Fruit fly (Drosophila melanogaster) whole organism, prepupa: Measurements from ENCODE around the gene CG43072.

Source experiments
- Blimp-1 ChIP-seq: fragments of 200-800 bp; sonication (Bioruptor generic); optimal IDR thresholded peaks from 3 replicates; lab custom pipeline; 2017; ENCODE audit warnings: missing biosample characterization, missing genetic modification characterization, mild to moderate bottlenecking, moderate library complexity, missing genetic modification reagents
- CG10669 ChIP-seq: fragments of 200-800 bp; sonication (Bioruptor generic); optimal IDR thresholded peaks from 3 replicates; lab custom pipeline; 2018; ENCODE audit warnings: missing biosample characterization, mild to moderate bottlenecking, missing genetic modification characterization, moderate library complexity
- CG11294 ChIP-seq: fragments of 200-800 bp; sonication (Bioruptor generic); IDR thresholded peaks from 2 replicates; pipeline ENCODE4 v1.3.6; 2022; ENCODE audit warnings: missing biosample characterization, missing genetic modification characterization
- CG11762 ChIP-seq: fragments of 200-800 bp; sonication (Bioruptor generic); optimal IDR thresholded peaks from 3 replicates; lab custom pipeline; 2016; ENCODE audit warnings: missing biosample characterization, missing genetic modification characterization; ENCODE audit not compliant: insufficient read depth
- CG11902 ChIP-seq: fragments of 200-800 bp; sonication (Bioruptor generic); optimal IDR thresholded peaks from 3 replicates; lab custom pipeline; 2016; ENCODE audit warnings: missing biosample characterization, missing genetic modification characterization
- CG15336 ChIP-seq: fragments of 200-800 bp; sonication (Bioruptor generic); IDR thresholded peaks from 2 replicates; pipeline ENCODE4 v1.3.6; 2022; ENCODE audit warnings: missing biosample characterization, missing genetic modification characterization
- CG1621 ChIP-seq: fragments of 200-800 bp; sonication (Bioruptor generic); optimal IDR thresholded peaks from 3 replicates; lab custom pipeline; 2018; ENCODE audit warnings: missing biosample characterization, mild to moderate bottlenecking, missing genetic modification characterization
- CG31627 ChIP-seq: fragments of 200-800 bp; sonication (Bioruptor generic); optimal IDR thresholded peaks from 3 replicates; lab custom pipeline; 2016; ENCODE audit warnings: missing biosample characterization, missing genetic modification characterization
- CG32006 ChIP-seq: fragments of 200-800 bp; sonication (Bioruptor generic); optimal IDR thresholded peaks from 3 replicates; lab custom pipeline; 2017; ENCODE audit warnings: missing biosample characterization, mild to moderate bottlenecking, missing genetic modification characterization
- CG34406 ChIP-seq: fragments of 200-800 bp; sonication (Bioruptor generic); optimal IDR thresholded peaks from 3 replicates; lab custom pipeline; 2016; ENCODE audit warnings: missing biosample characterization, missing genetic modification characterization
- CG4318 ChIP-seq: fragments of 200-800 bp; sonication (Bioruptor generic); optimal IDR thresholded peaks from 3 replicates; lab custom pipeline; 2017; ENCODE audit warnings: missing biosample characterization, mild to moderate bottlenecking, missing genetic modification characterization
- CG6163 ChIP-seq: fragments of 200-800 bp; sonication (Bioruptor generic); IDR thresholded peaks from 3 replicates; pipeline ENCODE4 v1.3.6; 2022; ENCODE audit warnings: missing biosample characterization, missing genetic modification characterization
- CG6792 ChIP-seq: fragments of 200-800 bp; sonication (Bioruptor generic); optimal IDR thresholded peaks from 3 replicates; lab custom pipeline; 2016; ENCODE audit warnings: missing biosample characterization, missing genetic modification characterization
- CG6854 ChIP-seq: fragments of 200-800 bp; sonication (Bioruptor generic); optimal IDR thresholded peaks from 2 replicates; lab custom pipeline; 2017; ENCODE audit warnings: missing biosample characterization, mild to moderate bottlenecking, missing genetic modification characterization
- CG7368 ChIP-seq: fragments of 200-800 bp; sonication (Bioruptor generic); optimal IDR thresholded peaks from 3 replicates; lab custom pipeline; 2016; ENCODE audit warnings: missing biosample characterization, missing genetic modification characterization
- CG8632 ChIP-seq: fragments of 200-800 bp; sonication (Bioruptor generic); optimal IDR thresholded peaks from 3 replicates; lab custom pipeline; 2016; ENCODE audit warnings: missing biosample characterization, missing genetic modification characterization
- CG9139 ChIP-seq: fragments of 200-800 bp; sonication (Bioruptor generic); optimal IDR thresholded peaks from 3 replicates; lab custom pipeline; 2017; ENCODE audit warnings: missing biosample characterization, mild to moderate bottlenecking, missing genetic modification characterization
- Eip78C ChIP-seq: fragments of 200-800 bp; sonication (Bioruptor generic); peaks from one replicate; lab custom pipeline; 2016; ENCODE audit warnings: missing biosample characterization, missing genetic modification characterization
- Eip93F ChIP-seq: fragments of 200-800 bp; sonication (Bioruptor generic); optimal IDR thresholded peaks from 2 replicates; lab custom pipeline; 2016; ENCODE audit warnings: missing biosample characterization, mild to moderate bottlenecking, missing genetic modification characterization
- Ets21C ChIP-seq: fragments of 200-800 bp; sonication (Bioruptor generic); optimal IDR thresholded peaks from 3 replicates; lab custom pipeline; 2016; ENCODE audit warnings: missing biosample characterization, missing genetic modification characterization
- Hr38 ChIP-seq: sonication (Bioruptor generic); optimal IDR thresholded peaks from 2 replicates; lab custom pipeline; 2016; ENCODE audit warnings: missing biosample characterization, missing genetic modification characterization
- Hr39 ChIP-seq: fragments of 200-800 bp; sonication (Bioruptor generic); optimal IDR thresholded peaks from 2 replicates; lab custom pipeline; 2016; ENCODE audit warnings: missing biosample characterization, missing genetic modification characterization
- Hr4 ChIP-seq: fragments of 200-800 bp; sonication (Bioruptor generic); optimal IDR thresholded peaks from 3 replicates; lab custom pipeline; 2016; ENCODE audit warnings: missing biosample characterization, missing genetic modification characterization
- Lpt ChIP-seq: fragments of 200-800 bp; sonication (Bioruptor generic); optimal IDR thresholded peaks from 3 replicates; lab custom pipeline; 2016; ENCODE audit warnings: missing biosample characterization, missing genetic modification characterization
- OdsH ChIP-seq: fragments of 200-800 bp; sonication (Bioruptor generic); optimal IDR thresholded peaks from 3 replicates; lab custom pipeline; 2016; ENCODE audit warnings: missing biosample characterization, missing genetic modification characterization
- Smox ChIP-seq: fragments of 200-800 bp; sonication (Bioruptor generic); optimal IDR thresholded peaks from 3 replicates; lab custom pipeline; 2016; ENCODE audit warnings: missing biosample characterization, missing genetic modification characterization
- Sox102F ChIP-seq: fragments of 200-800 bp; sonication (Bioruptor generic); optimal IDR thresholded peaks from 2 replicates; lab custom pipeline; 2016; ENCODE audit warnings: missing biosample characterization, mild to moderate bottlenecking, missing genetic modification characterization
- Sox14 ChIP-seq: fragments of 200-800 bp; sonication (Bioruptor generic); optimal IDR thresholded peaks from 3 replicates; lab custom pipeline; 2016; ENCODE audit warnings: missing biosample characterization, missing genetic modification characterization
- Sox15 ChIP-seq: fragments of 200-800 bp; sonication (Bioruptor generic); optimal IDR thresholded peaks from 3 replicates; lab custom pipeline; 2016; ENCODE audit warnings: missing biosample characterization, missing genetic modification characterization
- acj6 ChIP-seq: fragments of 200-800 bp; sonication (Bioruptor generic); optimal IDR thresholded peaks from 3 replicates; lab custom pipeline; 2016; ENCODE audit warnings: missing biosample characterization, missing genetic modification characterization
- cyc ChIP-seq: fragments of 200-800 bp; sonication (Bioruptor generic); optimal IDR thresholded peaks from 3 replicates; lab custom pipeline; 2016; ENCODE audit warnings: missing biosample characterization, missing genetic modification characterization
- dac ChIP-seq: fragments of 200-800 bp; sonication (Bioruptor generic); optimal IDR thresholded peaks from 2 replicates; lab custom pipeline; 2017; ENCODE audit warnings: missing biosample characterization, mild to moderate bottlenecking, missing genetic modification characterization
- dsx ChIP-seq: fragments of 200-800 bp; optimal IDR thresholded peaks from 3 replicates; lab custom pipeline; 2019; ENCODE audit warnings: missing biosample characterization, mild to moderate bottlenecking, missing genetic modification characterization, moderate library complexity; ENCODE audit not compliant: poor library complexity, severe bottlenecking
- eg ChIP-seq: fragments of 200-800 bp; sonication (Bioruptor generic); IDR thresholded peaks from 3 replicates; pipeline ENCODE4 v1.3.6; 2022; ENCODE audit warnings: missing biosample characterization, missing genetic modification characterization
- esn ChIP-seq: fragments of 200-800 bp; sonication (Bioruptor generic); optimal IDR thresholded peaks from 2 replicates; lab custom pipeline; 2016; ENCODE audit warnings: missing biosample characterization, mild to moderate bottlenecking, missing genetic modification characterization, moderate library complexity
- fd59A ChIP-seq: fragments of 200-800 bp; sonication (Bioruptor generic); optimal IDR thresholded peaks from 2 replicates; lab custom pipeline; 2017; ENCODE audit warnings: missing biosample characterization, mild to moderate bottlenecking, missing genetic modification characterization, missing genetic modification reagents
- fkh ChIP-seq: fragments of 200-800 bp; sonication (Bioruptor generic); optimal IDR thresholded peaks from 3 replicates; lab custom pipeline; 2017; ENCODE audit warnings: missing biosample characterization, mild to moderate bottlenecking, missing genetic modification characterization, moderate library complexity
- net ChIP-seq: fragments of 200-800 bp; sonication (Bioruptor generic); optimal IDR thresholded peaks from 3 replicates; lab custom pipeline; 2016; ENCODE audit warnings: missing biosample characterization, missing genetic modification characterization
- pdm3 ChIP-seq: fragments of 200-800 bp; sonication (Bioruptor generic); optimal IDR thresholded peaks from 3 replicates; lab custom pipeline; 2016; ENCODE audit warnings: missing biosample characterization, missing genetic modification characterization
- spab ChIP-seq: fragments of 200-800 bp; sonication (Bioruptor generic); optimal IDR thresholded peaks from 2 replicates; lab custom pipeline; 2017; ENCODE audit warnings: missing biosample characterization, mild to moderate bottlenecking, missing genetic modification characterization, missing genetic modification reagents
- svp ChIP-seq: fragments of 200-800 bp; sonication (Bioruptor generic); peaks from one replicate; lab custom pipeline; 2016; ENCODE audit warnings: missing biosample characterization, missing genetic modification characterization
- vri ChIP-seq: fragments of 200-800 bp; sonication (Bioruptor generic); optimal IDR thresholded peaks from 3 replicates; lab custom pipeline; 2016; ENCODE audit warnings: missing biosample characterization, mild to moderate bottlenecking, missing genetic modification characterization

The CG43072 gene

DNA sequence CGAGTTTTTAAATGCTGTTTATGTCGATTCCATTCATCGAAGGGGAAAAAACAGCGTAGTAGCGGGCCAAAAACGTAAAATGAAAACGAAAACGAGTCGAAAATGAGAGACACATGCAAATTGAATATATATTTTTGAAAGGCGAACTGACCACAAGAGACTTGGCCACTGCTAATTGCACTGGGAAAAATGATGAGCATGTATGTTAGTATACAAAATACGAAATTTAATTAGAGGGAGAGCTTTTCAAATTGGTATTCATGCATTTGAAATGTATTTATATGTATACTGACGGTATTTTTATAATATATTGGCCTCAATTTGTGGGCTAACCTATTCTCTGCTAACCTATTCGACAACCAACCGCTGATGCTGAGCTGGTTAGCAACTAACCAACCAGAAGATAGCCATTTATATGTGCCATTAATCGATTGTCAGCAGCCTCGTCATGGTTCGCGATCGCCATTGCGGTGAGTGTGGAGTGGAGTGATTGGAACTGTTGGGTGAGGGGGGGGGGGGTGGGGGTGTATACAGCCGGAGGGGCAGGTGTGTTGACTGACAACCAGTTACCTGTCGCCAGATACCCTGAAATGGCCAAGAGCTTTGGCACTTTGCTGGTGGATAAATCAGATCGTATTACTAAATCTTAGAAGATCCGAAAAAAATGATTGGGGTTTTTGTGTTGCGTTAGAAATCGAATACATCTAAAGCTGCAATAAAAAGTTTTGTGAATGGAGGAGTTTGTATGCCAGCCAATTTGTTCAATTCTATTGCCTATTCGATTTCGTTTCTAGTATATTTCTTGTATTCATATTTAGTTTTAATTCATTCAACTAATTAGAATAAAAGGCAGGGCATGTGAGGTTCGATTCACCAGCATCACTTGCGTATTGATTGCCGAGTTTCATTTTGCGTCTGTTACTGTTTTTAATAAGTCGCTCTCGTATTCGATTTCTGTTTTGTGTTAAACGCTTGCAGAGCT, 23.4 kb upstream of the CG43072 start (continued):
- peak; percentile 74 for TF ChIP-seq CG4318 (GFP tag; lab: Kevin White, UChicago)
- TF ChIP-seq esn (GFP tag; lab: Kevin White, UChicago) = peak; percentile 22
- peak; percentile 16 for TF ChIP-seq CG7368
- peak; percentile 35 for TF ChIP-seq CG11902 (GFP tag; lab: Kevin White, UChicago)
- TF ChIP-seq OdsH (GFP tag; lab: Kevin White, UChicago) = peak; percentile 56
- peak; percentile 40 for TF ChIP-seq acj6 (GFP tag; lab: Kevin White, UChicago)
- peak; percentile 28 for TF ChIP-seq CG1621
- TF ChIP-seq CG6792 (GFP tag; lab: Kevin White, UChicago) = peak; percentile 49
- TF ChIP-seq CG11294 (GFP tag; lab: Robert Waterston, UW) = no peak; the same call in none of the 2 replicates
- TF ChIP-seq cyc = peak; percentile 27
- no peak for TF ChIP-seq fkh (GFP tag; lab: Kevin White, UChicago)
- TF ChIP-seq, all 60 proteins: peak for 49

DNA sequence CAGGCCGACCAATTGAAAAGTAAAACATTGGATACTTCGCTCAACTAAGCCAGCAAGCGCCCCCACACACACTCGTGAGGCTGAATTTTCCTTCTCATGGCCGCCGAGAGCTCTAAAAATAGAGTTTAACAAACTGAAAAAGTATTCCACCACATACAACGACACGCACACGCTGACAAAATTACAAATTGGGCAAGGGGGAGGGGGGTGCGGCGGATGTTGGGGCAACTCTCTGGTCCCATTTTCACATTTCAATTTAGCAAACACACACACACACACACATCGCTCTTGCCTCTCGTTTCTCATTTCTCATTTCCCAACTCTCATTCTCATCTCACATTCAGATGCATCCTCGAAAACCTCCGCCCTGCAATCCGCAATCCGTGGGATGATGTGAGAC, 22.2 kb upstream of the CG43072 start:
- TF ChIP-seq CG11294 (GFP tag; lab: Robert Waterston, UW) (no peak), Lpt (GFP tag; lab: Kevin White, UChicago) (no peak), Hr4 (GFP tag; lab: Kevin White, UChicago) (no peak), Eip93F (GFP tag; lab: Kevin White, UChicago) (no peak), Sox15 (GFP tag; lab: Kevin White, UChicago) (no peak), CG4318 (GFP tag; lab: Kevin White, UChicago) (no peak)
- TF ChIP-seq, all 60 proteins: peak for 0

DNA sequence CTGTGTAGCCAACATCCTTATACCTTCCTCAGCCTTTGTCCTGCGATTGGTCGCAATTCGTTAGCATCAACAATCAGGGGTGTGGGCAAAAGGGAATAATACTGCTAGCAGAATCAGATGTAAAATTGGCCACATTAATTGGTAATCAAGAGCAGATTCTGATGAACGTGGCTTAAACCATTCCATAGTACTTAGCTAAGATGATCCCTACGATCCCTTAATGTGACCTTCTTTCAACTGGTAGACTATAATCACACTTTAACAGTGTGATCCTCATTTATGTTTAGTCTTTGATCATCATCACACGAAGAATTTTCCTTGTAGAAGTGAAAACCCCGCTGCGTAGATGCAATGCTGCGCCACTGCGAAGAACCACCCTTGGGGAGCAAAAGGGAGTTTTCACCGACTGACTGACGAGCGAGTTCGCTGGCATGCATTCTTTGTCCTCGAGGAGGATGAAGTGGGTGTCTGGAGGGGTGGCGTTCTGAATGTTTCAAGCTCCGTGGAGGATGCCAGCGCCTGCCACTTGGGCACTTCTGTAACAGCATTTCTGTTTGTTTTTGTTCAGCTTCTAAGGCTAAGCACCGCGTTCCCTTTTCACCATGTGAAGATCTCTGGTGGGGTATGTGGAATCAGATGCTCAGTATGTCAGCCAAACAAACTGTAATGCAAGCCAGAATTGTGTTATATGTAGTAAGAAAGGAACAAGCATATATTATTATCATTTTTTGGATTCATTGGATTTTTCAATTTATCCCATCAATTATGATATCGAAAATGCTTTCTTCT, 21.6 kb upstream of the CG43072 start:
- TF ChIP-seq CG11762 (GFP tag; lab: Kevin White, UChicago) = peak; percentile 4
- TF ChIP-seq net (GFP tag; lab: Kevin White, UChicago) = peak; percentile 16
- peak; percentile 20 for TF ChIP-seq Hr39 (GFP tag; lab: Kevin White, UChicago)
- TF ChIP-seq Sox102F (GFP tag; lab: Kevin White, UChicago) = peak; percentile 8
- TF ChIP-seq CG31627 (GFP tag; lab: Kevin White, UChicago) = peak; percentile 30
- peak; percentile 51 for TF ChIP-seq CG10669 (GFP tag; lab: Kevin White, UChicago)
- peak; percentile 38 for TF ChIP-seq dsx (GFP tag; lab: Kevin White, UChicago)
- TF ChIP-seq cyc = peak; percentile 13
- no peak for TF ChIP-seq Blimp-1 (GFP tag; lab: Kevin White, UChicago)
- no peak for TF ChIP-seq eg
- no peak for TF ChIP-seq CG6163 (GFP tag; lab: Robert Waterston, UW)
- no peak for TF ChIP-seq CG11294 (GFP tag; lab: Robert Waterston, UW)
- TF ChIP-seq esn (GFP tag; lab: Kevin White, UChicago) = peak; percentile 20
- TF ChIP-seq OdsH (GFP tag; lab: Kevin White, UChicago) = peak; percentile 15
- peak; percentile 47 for TF ChIP-seq fd59A (GFP tag; lab: Kevin White, UChicago)
- no peak for TF ChIP-seq CG15336 (GFP tag; lab: Robert Waterston, UW)
- TF ChIP-seq svp (GFP tag; lab: Kevin White, UChicago) = peak; percentile 61
- peak; percentile 39 for TF ChIP-seq acj6 (GFP tag; lab: Kevin White, UChicago)
- no peak for TF ChIP-seq Eip93F (GFP tag; lab: Kevin White, UChicago)
- TF ChIP-seq Sox14 (GFP tag; lab: Kevin White, UChicago) = peak; percentile 21
- peak; percentile 50 for TF ChIP-seq CG4318 (GFP tag; lab: Kevin White, UChicago)
- peak; percentile 48 for TF ChIP-seq spab (GFP tag; lab: Kevin White, UChicago)
- TF ChIP-seq pdm3 = peak; percentile 40
- no peak for TF ChIP-seq Ets21C
- no peak for TF ChIP-seq vri (GFP tag; lab: Kevin White, UChicago)
- no peak for TF ChIP-seq CG8632 (GFP tag; lab: Kevin White, UChicago)
- TF ChIP-seq Hr38 (GFP tag; lab: Kevin White, UChicago) = no peak
- TF ChIP-seq CG7368 = peak; percentile 24
- TF ChIP-seq Hr4 (GFP tag; lab: Kevin White, UChicago) = peak; percentile 61
- peak; percentile 36 for TF ChIP-seq CG9139 (GFP tag; lab: Kevin White, UChicago)
- peak; percentile 8 for TF ChIP-seq dac (GFP tag; lab: Kevin White, UChicago)
- peak; percentile 78 for TF ChIP-seq Eip78C (GFP tag; lab: Kevin White, UChicago)
- TF ChIP-seq CG6854 (GFP tag; lab: Kevin White, UChicago) = no peak
- TF ChIP-seq CG34406 = no peak
- TF ChIP-seq Smox (GFP tag; lab: Kevin White, UChicago) = peak; percentile 19
- TF ChIP-seq CG32006 = peak; percentile 58
